Worm (Caenorhabditis elegans) whole organism, young adult: Measurements from ENCODE around the gene C02D5.2.
A peak's percentile ranks its signal among the peaks of the same experiment; 100 is the strongest.

Source experiments
- B0336.3 ChIP-seq: fragments of 200-800 bp; sonication (Bioruptor generic); IDR thresholded peaks from 2 replicates; pipeline ENCODE4 v1.3.6; 2022; ENCODE audit warnings: missing genetic modification characterization, missing compliant biosample characterization
- C06A6.2 ChIP-seq: fragments of 200-800 bp; sonication (Bioruptor generic); conservative IDR thresholded peaks from 2 replicates; pipeline ENCODE4 v1.3.6; 2022; ENCODE audit warnings: missing genetic modification characterization, missing compliant biosample characterization
- F22D6.2 ChIP-seq: sonication (generic microtip); optimal IDR thresholded peaks from 2 replicates; lab custom pipeline; 2016; ENCODE audit warnings: mild to moderate bottlenecking, missing genetic modification characterization, missing compliant biosample characterization
- F39B2.1 ChIP-seq: fragments of 200-800 bp; sonication (Bioruptor generic); IDR thresholded peaks from 2 replicates; pipeline ENCODE4 v1.3.6; 2022; ENCODE audit warnings: missing genetic modification reagents, missing genetic modification characterization, missing compliant biosample characterization
- F52B5.7 ChIP-seq: sonication (generic microtip); optimal IDR thresholded peaks from 2 replicates; lab custom pipeline; 2016; ENCODE audit warnings: mild to moderate bottlenecking, missing genetic modification characterization, missing compliant biosample characterization
- Y67H2A.10 ChIP-seq: fragments of 200-800 bp; sonication (Bioruptor generic); conservative IDR thresholded peaks from 2 replicates; pipeline ENCODE4 v1.3.6; 2022; ENCODE audit warnings: missing genetic modification reagents, missing genetic modification characterization, missing compliant biosample characterization
- Y95B8A.8 ChIP-seq: fragments of 200-800 bp; sonication (Bioruptor generic); IDR thresholded peaks from 2 replicates; pipeline ENCODE4 v1.3.6; 2022; ENCODE audit warnings: missing genetic modification reagents, missing genetic modification characterization, missing compliant biosample characterization
- akir-1 ChIP-seq: fragments of 200-800 bp; sonication (Bioruptor generic); optimal IDR thresholded peaks from 2 replicates; lab custom pipeline; 2018; ENCODE audit warnings: mild to moderate bottlenecking, missing genetic modification characterization, moderate library complexity, missing compliant biosample characterization
- aptf-2 ChIP-seq: fragments of 200-800 bp; sonication (Bioruptor generic); conservative IDR thresholded peaks from 2 replicates; pipeline ENCODE4 v1.3.6; 2022; ENCODE audit warnings: missing genetic modification reagents, missing genetic modification characterization, missing compliant biosample characterization
- atf-7 ChIP-seq: sonication (generic microtip); optimal IDR thresholded peaks from 2 replicates; lab custom pipeline; 2017; ENCODE audit warnings: mild to moderate bottlenecking, missing genetic modification characterization, missing compliant biosample characterization
- athp-1 ChIP-seq: sonication (generic microtip); optimal IDR thresholded peaks from 2 replicates; lab custom pipeline; 2017; ENCODE audit warnings: mild to moderate bottlenecking, missing genetic modification characterization, missing compliant biosample characterization
- attf-5 ChIP-seq: fragments of 200-800 bp; sonication (Bioruptor generic); optimal IDR thresholded peaks from 2 replicates; lab custom pipeline; 2018; ENCODE audit warnings: mild to moderate bottlenecking, missing genetic modification characterization, missing compliant biosample characterization
- bed-1 ChIP-seq: fragments of 200-800 bp; sonication (Bioruptor generic); IDR thresholded peaks from 2 replicates; pipeline ENCODE4 v1.3.6; 2022; ENCODE audit warnings: missing genetic modification reagents, missing genetic modification characterization, missing compliant biosample characterization
- ceh-100 ChIP-seq: fragments of 200-800 bp; sonication (Bioruptor generic); IDR thresholded peaks from 2 replicates; pipeline ENCODE4 v1.3.6; 2022; ENCODE audit warnings: missing genetic modification reagents, missing genetic modification characterization, missing compliant biosample characterization
- ceh-58 ChIP-seq: fragments of 200-800 bp; sonication (Bioruptor generic); IDR thresholded peaks from 2 replicates; pipeline ENCODE4 v1.3.6; 2022; ENCODE audit warnings: missing genetic modification characterization, missing compliant biosample characterization
- ceh-79 ChIP-seq: sonication (generic microtip); optimal IDR thresholded peaks from 2 replicates; lab custom pipeline; 2017; ENCODE audit warnings: mild to moderate bottlenecking, missing genetic modification characterization, missing compliant biosample characterization
- dpl-1 ChIP-seq: fragments of 150-350 bp; optimal IDR thresholded peaks from 2 replicates; lab custom pipeline; 2014; ENCODE audit warnings: missing biosample characterization, missing genetic modification reagents, missing genetic modification characterization
- gei-17 ChIP-seq: fragments of 200-800 bp; sonication (Bioruptor generic); optimal IDR thresholded peaks from 2 replicates; lab custom pipeline; 2018; ENCODE audit warnings: mild to moderate bottlenecking, missing genetic modification characterization, missing compliant biosample characterization
- him-1 ChIP-seq: sonication (generic microtip); optimal IDR thresholded peaks from 2 replicates; lab custom pipeline; 2016; ENCODE audit warnings: missing genotype, missing genetic modification reagents, missing genetic modification characterization, missing compliant biosample characterization
- hmg-20 ChIP-seq: fragments of 200-800 bp; sonication (Bioruptor generic); IDR thresholded peaks from 2 replicates; pipeline ENCODE4 v1.3.6; 2022; ENCODE audit warnings: missing genetic modification reagents, missing genetic modification characterization, missing compliant biosample characterization
- hrde-1 ChIP-seq: sonication (generic microtip); optimal IDR thresholded peaks from 2 replicates; lab custom pipeline; 2016; ENCODE audit warnings: missing genetic modification characterization, mild to moderate bottlenecking, missing compliant biosample characterization, moderate library complexity, missing genotype, missing genetic modification reagents, borderline replicate concordance
- lag-1 ChIP-seq: fragments of 200-800 bp; sonication (Bioruptor generic); IDR thresholded peaks from 2 replicates; pipeline ENCODE4 v1.3.6; 2022; ENCODE audit warnings: missing genetic modification reagents, missing genetic modification characterization, missing compliant biosample characterization
- madf-3 ChIP-seq: fragments of 200-800 bp; sonication (Bioruptor generic); IDR thresholded peaks from 2 replicates; pipeline ENCODE4 v1.3.6; 2022; ENCODE audit warnings: missing genetic modification reagents, missing genetic modification characterization, missing compliant biosample characterization
- madf-6 ChIP-seq: fragments of 200-800 bp; sonication (Bioruptor generic); IDR thresholded peaks from 2 replicates; pipeline ENCODE4 v1.3.6; 2022; ENCODE audit warnings: missing genetic modification reagents, missing genetic modification characterization, missing compliant biosample characterization
- nfya-2 ChIP-seq: fragments of 200-800 bp; sonication (Bioruptor generic); IDR thresholded peaks from 2 replicates; pipeline ENCODE4 v1.3.6; 2022; ENCODE audit warnings: missing genetic modification reagents, missing genetic modification characterization, missing compliant biosample characterization
- nhr-27 ChIP-seq: fragments of 200-800 bp; sonication (Bioruptor generic); optimal IDR thresholded peaks from 2 replicates; lab custom pipeline; 2018; ENCODE audit warnings: mild to moderate bottlenecking, missing genetic modification characterization, moderate library complexity, missing compliant biosample characterization
- nhr-80 ChIP-seq: sonication (generic microtip); optimal IDR thresholded peaks from 2 replicates; lab custom pipeline; 2016; ENCODE audit warnings: missing genetic modification characterization, missing compliant biosample characterization
- sea-2 ChIP-seq: fragments of 200-800 bp; sonication (Bioruptor generic); IDR thresholded peaks from 2 replicates; pipeline ENCODE4 v1.3.6; 2022; ENCODE audit warnings: missing genetic modification characterization, missing compliant biosample characterization
- snpc-4 ChIP-seq, 5 experiments: fragments of 150-350 bp in 1 of 5; sonication (generic microtip) in 4 of 5; optimal IDR thresholded peaks; 2 replicates each; lab custom pipeline; 2014 to 2018; ENCODE audit warnings: missing genetic modification characterization in 5 of 5, missing biosample characterization in 3 of 5, antibody characterized with exemption in 2 of 5, mild to moderate bottlenecking in 2 of 5, missing compliant biosample characterization in 2 of 5, missing genotype in 2 of 5, moderate library complexity in 2 of 5, missing genetic modification reagents in 1 of 5
- tbp1 ChIP-seq: fragments of 200-800 bp; sonication (Bioruptor generic); optimal IDR thresholded peaks from 2 replicates; lab custom pipeline; 2018; ENCODE audit warnings: mild to moderate bottlenecking, missing genetic modification characterization, missing compliant biosample characterization
- unc-130 ChIP-seq: sonication (generic microtip); optimal IDR thresholded peaks from 2 replicates; lab custom pipeline; 2016; ENCODE audit warnings: missing genetic modification reagents, missing genetic modification characterization, missing compliant biosample characterization

C02D5.2 gene

ce11 chrIII:8573301-8573700, 16.2 kb downstream of the C02D5.2 start:
- TF ChIP-seq Y95B8A.8 (GFP tag; lab: Robert Waterston, UW) = no peak
- no peak for TF ChIP-seq madf-6 (GFP tag; lab: Robert Waterston, UW)
- no peak for TF ChIP-seq sea-2 (GFP tag; lab: Robert Waterston, UW)
- TF ChIP-seq Y67H2A.10 (GFP tag; lab: Robert Waterston, UW) = no peak
- no peak for TF ChIP-seq nhr-27 (tag; lab: Kevin White, UChicago)

ce11 chrIII:8573869-8574268, 16.7 kb downstream of the C02D5.2 start:
- TF ChIP-seq lag-1 (GFP tag; lab: Robert Waterston, UW) (no peak), ceh-100 (no peak), Y95B8A.8 (GFP tag; lab: Robert Waterston, UW) (no peak), ceh-79 (tag; lab: Kevin White, UChicago) (no peak), hmg-20 (GFP tag; lab: Robert Waterston, UW) (no peak), akir-1 (no peak), F22D6.2 (tag; lab: Kevin White, UChicago) (no peak), gei-17 (GFP tag; lab: Kevin White, UChicago) (no peak)

ce11 chrIII:8574299-8574698, 17.2 kb downstream of the C02D5.2 start:
- TF ChIP-seq F52B5.7 (tag; lab: Kevin White, UChicago) (no peak), F39B2.1 (no peak), hmg-20 (GFP tag; lab: Robert Waterston, UW) (no peak), gei-17 (GFP tag; lab: Kevin White, UChicago) (no peak), tbp1 (no peak), nhr-80 (tag; lab: Kevin White, UChicago) (no peak), hrde-1 (tag; lab: Kevin White, UChicago) (no peak), dpl-1 (GFP tag; lab: Kevin White, UChicago) (no peak)

ce11 chrIII:8575359-8576101, 18.4 kb downstream of the C02D5.2 start:
- TF ChIP-seq madf-3 (GFP tag; lab: Robert Waterston, UW) = no peak
- no peak for TF ChIP-seq snpc-4 (GFP tag; optimal IDR thresholded peaks at IDR 0.05; lab: Kevin White, UChicago)
- peak in 2 of 4 experiments; percentile 61 to 62 for TF ChIP-seq snpc-4 (tag; optimal IDR thresholded peaks at IDR 0.05; lab: Kevin White, UChicago)
- TF ChIP-seq unc-130 = no peak

- TF ChIP-seq athp-1 = no peak
- no peak for TF ChIP-seq madf-6 (GFP tag; lab: Robert Waterston, UW)
Measured at ce11 chrIII:8577534-8577933, 20.4 kb downstream of the C02D5.2 start.

- TF ChIP-seq bed-1 (GFP tag; lab: Robert Waterston, UW) = no peak
Measured at ce11 chrIII:8578381-8578780, 21.2 kb downstream of the C02D5.2 start.

- TF ChIP-seq him-1 (tag; lab: Kevin White, UChicago) (no peak), ceh-58 (no peak), B0336.3 (GFP tag; lab: Robert Waterston, UW) (no peak), C06A6.2 (GFP tag; lab: Robert Waterston, UW) (no peak), attf-5 (GFP tag; lab: Kevin White, UChicago) (no peak), atf-7 (tag; lab: Kevin White, UChicago) (no peak), nfya-2 (GFP tag; lab: Robert Waterston, UW) (no peak), aptf-2 (no peak)
Measured at ce11 chrIII:8579367-8579766, 22.2 kb downstream of the C02D5.2 start.
